Fruit fly (Drosophila melanogaster): ENCODE measurements around the gene CG9154.

DNA sequence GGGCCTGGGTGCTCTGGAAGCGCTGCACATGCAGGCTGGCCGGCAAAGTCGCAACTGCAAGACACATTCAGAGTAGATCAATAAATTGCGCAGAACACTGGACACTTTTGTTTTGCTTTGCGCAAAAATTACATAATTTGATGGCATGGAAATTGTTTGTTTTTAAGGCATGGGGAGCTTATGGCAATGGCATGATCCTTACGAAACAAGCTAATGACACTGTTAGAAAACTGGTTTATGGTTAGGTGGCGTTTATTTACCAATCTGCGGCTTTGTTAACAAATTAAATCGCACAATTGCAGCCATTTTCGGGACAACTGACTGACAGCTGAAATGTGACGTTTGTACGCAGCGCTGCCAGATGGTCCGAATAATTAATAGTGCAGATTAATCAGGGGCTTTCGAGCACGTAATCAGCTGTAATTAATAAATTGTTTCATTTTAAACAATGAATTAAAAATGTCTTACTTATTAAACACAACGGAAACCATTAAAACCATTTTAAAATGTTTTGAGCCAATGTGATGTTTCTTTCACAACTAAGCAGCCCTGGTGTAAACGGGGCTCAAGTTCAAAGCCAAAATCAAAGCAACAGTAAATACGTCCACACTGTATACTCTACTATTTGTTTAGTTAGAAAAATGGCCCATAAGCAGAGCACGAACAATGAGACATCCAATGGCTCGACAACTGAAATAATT is 8.0 kb downstream of the CG9154 start, which contains the start of the genes ND-51 and CG13994:
- TF ChIP-seq CTCF (optimal IDR thresholded peaks at IDR 0.05) (no peak), CG8478 (optimal IDR thresholded peaks at IDR 0.05) (no peak)

All from S2 (cell line).